Worm (Caenorhabditis elegans) whole organism, L4 larva: Measurements from ENCODE around the gene rfk-1.

Experiments used
- D1046.2 ChIP-seq: fragments of 200-800 bp; sonication (Bioruptor generic); IDR thresholded peaks from 2 replicates; pipeline ENCODE4 v1.3.6; 2022; ENCODE audit warnings: missing genetic modification characterization, missing compliant biosample characterization
- F26F4.8 ChIP-seq: fragments of 200-800 bp; sonication (Bioruptor generic); conservative IDR thresholded peaks from 2 replicates; pipeline ENCODE4 v1.3.6; 2022; ENCODE audit warnings: missing genetic modification characterization, missing compliant biosample characterization
- F44E2.7 ChIP-seq: fragments of 200-800 bp; sonication (Bioruptor generic); IDR thresholded peaks from 2 replicates; pipeline ENCODE4 v2.1.2; 2022; ENCODE audit warnings: missing genetic modification characterization, missing compliant biosample characterization
- R02D3.7 ChIP-seq: fragments of 150-350 bp; sonication (generic microtip); optimal IDR thresholded peaks from 3 replicates; lab custom pipeline; 2014; ENCODE audit warnings: missing biosample characterization, missing genetic modification characterization
- T20F7.1 ChIP-seq: fragments of 200-800 bp; sonication (Bioruptor generic); optimal IDR thresholded peaks from 2 replicates; lab custom pipeline; 2018; ENCODE audit warnings: mild to moderate bottlenecking, missing genetic modification characterization, missing compliant biosample characterization
- T26A8.4 ChIP-seq: fragments of 200-800 bp; sonication (Bioruptor generic); IDR thresholded peaks from 2 replicates; pipeline ENCODE4 v1.3.6; 2022; ENCODE audit warnings: missing genetic modification characterization, missing compliant biosample characterization
- Y105C5A.15 ChIP-seq: fragments of 200-800 bp; sonication (Bioruptor generic); IDR thresholded peaks from 2 replicates; pipeline ENCODE4 v1.3.6; 2022; ENCODE audit warnings: missing genetic modification characterization, missing compliant biosample characterization
- Y48G9A.11 ChIP-seq: fragments of 200-800 bp; sonication (Bioruptor generic); IDR thresholded peaks from 2 replicates; pipeline ENCODE4 v1.3.6; 2022; ENCODE audit warnings: missing genetic modification reagents, missing genetic modification characterization, missing compliant biosample characterization
- aha-1 ChIP-seq: fragments of 150-350 bp; peaks from one replicate; lab custom pipeline; 2014; ENCODE audit warnings: missing biosample characterization, missing genetic modification characterization
- aly-2 ChIP-seq: sonication (generic microtip); optimal IDR thresholded peaks from 2 replicates; lab custom pipeline; 2018; ENCODE audit warnings: missing biosample characterization, missing genetic modification characterization
- arid-1 ChIP-seq: fragments of 200-800 bp; sonication (Bioruptor generic); conservative IDR thresholded peaks from 2 replicates; pipeline ENCODE4 v1.3.6; 2022; ENCODE audit warnings: missing genetic modification reagents, missing genetic modification characterization, missing compliant biosample characterization
- attf-4 ChIP-seq: sonication (generic microtip); optimal IDR thresholded peaks from 3 replicates; lab custom pipeline; 2017; ENCODE audit warnings: missing biosample characterization, missing genetic modification characterization
- ceh-44 ChIP-seq: fragments of 200-800 bp; sonication (Bioruptor generic); IDR thresholded peaks from 2 replicates; pipeline ENCODE4 v1.3.6; 2022; ENCODE audit warnings: missing genetic modification reagents, missing genetic modification characterization, missing compliant biosample characterization
- dmd-6 ChIP-seq: fragments of 200-800 bp; sonication (Bioruptor generic); IDR thresholded peaks from 2 replicates; pipeline ENCODE4 v1.3.6; 2022; ENCODE audit warnings: missing genetic modification reagents, missing genetic modification characterization, missing compliant biosample characterization
- dmd-8 ChIP-seq: fragments of 200-800 bp; sonication (Bioruptor generic); IDR thresholded peaks from 2 replicates; pipeline ENCODE4 v1.3.6; 2022; ENCODE audit warnings: missing genetic modification characterization, missing compliant biosample characterization
- dmd-9 ChIP-seq: fragments of 200-800 bp; sonication (Bioruptor generic); IDR thresholded peaks from 2 replicates; pipeline ENCODE4 v1.3.6; 2022; ENCODE audit warnings: missing genetic modification reagents, missing genetic modification characterization, missing compliant biosample characterization
- dve-1 ChIP-seq: sonication (generic microtip); optimal IDR thresholded peaks from 2 replicates; lab custom pipeline; 2017; ENCODE audit warnings: antibody characterized with exemption, mild to moderate bottlenecking, missing genetic modification characterization, missing compliant biosample characterization; ENCODE audit not compliant: insufficient read depth
- hlh-30 ChIP-seq: sonication (generic microtip); optimal IDR thresholded peaks from 2 replicates; lab custom pipeline; 2017; ENCODE audit warnings: antibody characterized with exemption, mild to moderate bottlenecking, missing genetic modification characterization, missing compliant biosample characterization; ENCODE audit not compliant: insufficient read depth
- lim-7 ChIP-seq: fragments of 200-800 bp; sonication (Bioruptor generic); IDR thresholded peaks from 2 replicates; pipeline ENCODE4 v1.3.6; 2022; ENCODE audit warnings: missing genetic modification characterization, missing compliant biosample characterization
- lin-1 ChIP-seq: fragments of 200-800 bp; sonication (Bioruptor generic); IDR thresholded peaks from 2 replicates; pipeline ENCODE4 v1.3.6; 2022; ENCODE audit warnings: missing genetic modification reagents, missing genetic modification characterization, missing compliant biosample characterization
- lin-15B ChIP-seq: fragments of 150-350 bp; sonication (generic microtip); optimal IDR thresholded peaks from 3 replicates; lab custom pipeline; 2014; ENCODE audit warnings: missing biosample characterization, missing genetic modification characterization
- lin-38 ChIP-seq: fragments of 200-800 bp; sonication (Bioruptor generic); IDR thresholded peaks from 2 replicates; pipeline ENCODE4 v1.3.6; 2022; ENCODE audit warnings: missing genetic modification reagents, missing genetic modification characterization, missing compliant biosample characterization
- lir-3 ChIP-seq: sonication (generic microtip); optimal IDR thresholded peaks from 2 replicates; lab custom pipeline; 2016; ENCODE audit warnings: mild to moderate bottlenecking, missing genetic modification characterization, missing compliant biosample characterization
- lsy-2 ChIP-seq, 2 experiments: fragments of 150-350 bp in 1 of 2; sonication (generic microtip) in 1 of 2; optimal IDR thresholded peaks; 2 replicates each; lab custom pipeline; 2014 to 2017; ENCODE audit warnings: missing biosample characterization in 2 of 2, missing genetic modification characterization in 2 of 2
- madf-5 ChIP-seq, 2 experiments: fragments of 200-800 bp; sonication (Bioruptor generic); IDR thresholded peaks; 2 replicates each; pipeline ENCODE4 v1.3.6; 2022; ENCODE audit warnings: missing compliant biosample characterization in 2 of 2, missing genetic modification characterization in 2 of 2
- nhr-111 ChIP-seq: fragments of 200-800 bp; sonication (Bioruptor generic); optimal IDR thresholded peaks from 2 replicates; lab custom pipeline; 2018; ENCODE audit warnings: mild to moderate bottlenecking, missing genetic modification characterization, missing compliant biosample characterization
- nhr-237 ChIP-seq: sonication (generic microtip); optimal IDR thresholded peaks from 2 replicates; lab custom pipeline; 2017; ENCODE audit warnings: missing biosample characterization, missing genetic modification characterization
- nhr-25 ChIP-seq: sonication (generic microtip); optimal IDR thresholded peaks from 2 replicates; lab custom pipeline; 2017; ENCODE audit warnings: missing genetic modification characterization, mild to moderate bottlenecking, missing compliant biosample characterization, antibody characterized with exemption, moderate library complexity, borderline replicate concordance; ENCODE audit not compliant: insufficient read depth
- nhr-28 ChIP-seq: fragments of 150-350 bp; optimal IDR thresholded peaks from 2 replicates; lab custom pipeline; 2014; ENCODE audit warnings: missing biosample characterization, missing genetic modification characterization
- nhr-41 ChIP-seq: fragments of 200-800 bp; sonication (Bioruptor generic); IDR thresholded peaks from 2 replicates; pipeline ENCODE4 v1.3.6; 2022; ENCODE audit warnings: missing genetic modification reagents, missing genetic modification characterization, missing compliant biosample characterization
- nhr-42 ChIP-seq: fragments of 200-800 bp; sonication (Bioruptor generic); IDR thresholded peaks from 2 replicates; pipeline ENCODE4 v1.3.6; 2022; ENCODE audit warnings: missing genetic modification characterization, missing compliant biosample characterization
- nhr-48 ChIP-seq: sonication (generic microtip); optimal IDR thresholded peaks from 2 replicates; lab custom pipeline; 2016; ENCODE audit warnings: mild to moderate bottlenecking, missing genetic modification characterization, missing compliant biosample characterization
- nhr-77 ChIP-seq: fragments of 150-350 bp; optimal IDR thresholded peaks from 2 replicates; lab custom pipeline; 2014; ENCODE audit warnings: missing biosample characterization, missing genetic modification characterization
- pha-4 ChIP-seq, 2 experiments: fragments of 150-350 bp in 1 of 2; fragments of 200-800 bp in 1 of 2; sonication (Bioruptor generic) in 1 of 2; IDR thresholded peaks in 1 of 2; optimal IDR thresholded peaks in 1 of 2; 2 replicates each; pipeline versions ENCODE4 v1.3.6 to Lab custom; 2014 to 2022; ENCODE audit warnings: missing genetic modification characterization in 2 of 2, missing genetic modification reagents in 2 of 2, missing biosample characterization in 1 of 2, missing compliant biosample characterization in 1 of 2
- php-3 ChIP-seq: fragments of 200-800 bp; sonication (Bioruptor generic); IDR thresholded peaks from 2 replicates; pipeline ENCODE4 v1.3.6; 2022; ENCODE audit warnings: missing genetic modification reagents, missing genetic modification characterization, missing compliant biosample characterization
- saeg-2 ChIP-seq: fragments of 200-800 bp; sonication (Bioruptor generic); IDR thresholded peaks from 2 replicates; pipeline ENCODE4 v1.3.6; 2022; ENCODE audit warnings: missing genetic modification reagents, missing genetic modification characterization, missing compliant biosample characterization
- sdz-12 ChIP-seq: fragments of 200-800 bp; sonication (Bioruptor generic); optimal IDR thresholded peaks from 2 replicates; lab custom pipeline; 2018; ENCODE audit warnings: mild to moderate bottlenecking, missing genetic modification characterization, missing compliant biosample characterization
- snpc-1.2 ChIP-seq: fragments of 200-800 bp; sonication (Bioruptor generic); IDR thresholded peaks from 2 replicates; pipeline ENCODE4 v1.3.6; 2022; ENCODE audit warnings: missing genetic modification reagents, missing genetic modification characterization, missing compliant biosample characterization
- spr-1 ChIP-seq: sonication (generic microtip); optimal IDR thresholded peaks from 2 replicates; lab custom pipeline; 2016; ENCODE audit warnings: mild to moderate bottlenecking, missing genetic modification characterization, missing compliant biosample characterization
- unc-62 ChIP-seq, 3 experiments: fragments of 150-350 bp in 1 of 3; sonication (generic microtip); optimal IDR thresholded peaks in 2 of 3; peaks in 1 of 3; 1 replicate in 1 of 3; 2 replicates in 2 of 3; lab custom pipeline; 2014 to 2017; ENCODE audit warnings: missing biosample characterization in 3 of 3, missing genetic modification characterization in 3 of 3, missing genetic modification reagents in 3 of 3, missing genotype in 1 of 3
- zfp-2 ChIP-seq: sonication (generic microtip); optimal IDR thresholded peaks from 2 replicates; lab custom pipeline; 2016; ENCODE audit warnings: mild to moderate bottlenecking, missing genetic modification characterization, missing compliant biosample characterization
- zip-2 ChIP-seq: fragments of 150-350 bp; optimal IDR thresholded peaks from 2 replicates; lab custom pipeline; 2014; ENCODE audit warnings: missing biosample characterization, missing genetic modification characterization
- ztf-11 ChIP-seq: fragments of 150-350 bp; optimal IDR thresholded peaks from 2 replicates; lab custom pipeline; 2014; ENCODE audit warnings: missing biosample characterization, missing genetic modification characterization

rfk-1 gene

DNA sequence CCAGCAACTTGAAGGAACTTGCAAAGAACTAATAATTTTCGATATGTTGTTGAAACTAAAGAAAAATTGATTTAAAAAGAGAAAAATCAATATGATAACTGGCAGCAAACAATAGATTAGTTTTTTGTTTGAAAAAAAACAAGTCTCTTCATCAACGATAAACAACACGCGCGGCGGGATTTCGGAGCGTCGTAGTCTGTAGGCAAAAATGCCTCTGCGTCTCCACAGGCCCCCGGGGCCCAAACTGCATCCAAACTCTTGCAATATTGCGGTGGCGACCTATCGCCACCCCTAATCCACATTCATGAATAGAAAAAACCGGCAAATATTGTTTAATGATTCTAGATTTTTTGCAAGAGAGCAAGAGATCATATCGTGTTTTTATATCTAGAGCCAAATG lies 15.9 kb upstream of the rfk-1 start (continued):
- TF ChIP-seq aly-2 (tag; lab: Kevin White, UChicago), result no peak
- peak; percentile 94 for TF ChIP-seq T20F7.1
- no peak for TF ChIP-seq php-3 (GFP tag; lab: Robert Waterston, UW)
- TF ChIP-seq nhr-77 (tag; lab: Kevin White, UChicago), result no peak
- peak; percentile 24 for TF ChIP-seq hlh-30 (tag; lab: Kevin White, UChicago)
- TF ChIP-seq sdz-12 (GFP tag; lab: Kevin White, UChicago), result no peak
- peak; percentile 27 for TF ChIP-seq nhr-28 (tag; lab: Kevin White, UChicago)
- no peak for TF ChIP-seq Y105C5A.15 (GFP tag; lab: Robert Waterston, UW)
- no peak for TF ChIP-seq dmd-8 (GFP tag; lab: Robert Waterston, UW)
- no peak for TF ChIP-seq dmd-6
- no peak for TF ChIP-seq arid-1 (GFP tag; lab: Robert Waterston, UW)
- no peak for TF ChIP-seq dmd-9 (GFP tag; lab: Robert Waterston, UW)
- TF ChIP-seq nhr-42, result no peak
- TF ChIP-seq madf-5 (GFP tag; IDR thresholded peaks at IDR 0.05; lab: Robert Waterston, UW), result no peak
- TF ChIP-seq dve-1, result peak; percentile 47
- no peak for TF ChIP-seq snpc-1.2 (GFP tag; lab: Robert Waterston, UW)
- TF ChIP-seq nhr-237 (tag; lab: Kevin White, UChicago), result no peak
- no peak for TF ChIP-seq F44E2.7
- no peak for TF ChIP-seq lsy-2 (tag; optimal IDR thresholded peaks at IDR 0.05; lab: Kevin White, UChicago)
- TF ChIP-seq saeg-2, result no peak
- TF ChIP-seq D1046.2, result no peak
- no peak for TF ChIP-seq nhr-25
- no peak for TF ChIP-seq nhr-41 (GFP tag; lab: Robert Waterston, UW)
- no peak for TF ChIP-seq T26A8.4
- no peak for TF ChIP-seq spr-1 (tag; lab: Kevin White, UChicago)
- TF ChIP-seq zip-2 (tag; lab: Kevin White, UChicago), result no peak
- no peak for TF ChIP-seq nhr-48 (tag; lab: Kevin White, UChicago)
- TF ChIP-seq nhr-111, result no peak
- peak; percentile 82 for TF ChIP-seq aha-1 (tag; lab: Kevin White, UChicago)
- no peak for TF ChIP-seq lin-38 (GFP tag; lab: Robert Waterston, UW)
- TF ChIP-seq R02D3.7 (tag; lab: Kevin White, UChicago), result no peak
- no peak for TF ChIP-seq attf-4 (tag; lab: Kevin White, UChicago)
- no peak for TF ChIP-seq F26F4.8 (GFP tag; lab: Robert Waterston, UW)
- TF ChIP-seq lir-3 (tag; lab: Kevin White, UChicago), result no peak
- no peak for TF ChIP-seq ceh-44 (GFP tag; lab: Robert Waterston, UW)
- no peak for TF ChIP-seq ztf-11 (tag; lab: Kevin White, UChicago)

DNA sequence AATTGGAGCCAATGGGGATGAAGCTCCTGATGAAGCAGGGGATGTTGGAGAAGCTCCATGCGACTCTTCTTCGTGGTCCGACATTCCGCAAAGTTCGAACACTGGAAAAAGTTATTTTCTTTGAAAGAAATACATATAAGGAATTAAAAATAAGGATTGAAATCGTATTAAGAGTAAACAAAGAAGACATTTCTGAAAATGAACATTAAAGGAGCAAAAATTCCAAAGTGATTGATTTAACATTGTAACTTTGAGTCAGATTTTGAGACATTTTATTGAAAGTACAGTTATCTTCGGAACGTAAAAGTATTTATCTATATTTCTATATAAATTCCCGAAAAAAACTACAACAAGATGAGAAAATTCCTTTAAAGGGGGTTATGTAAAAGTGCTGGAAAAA lies 15.3 kb upstream of the rfk-1 start, which contains the start of gene F13B12.1:
TSS of gene F13B12.1 (minus strand) at position 101 of the 400 bp plus-strand sequence.
- TF ChIP-seq Y48G9A.11 (peak; percentile 17; the same call in 1 of the 2 replicates), lim-7 (GFP tag; lab: Robert Waterston, UW) (no peak), zfp-2 (tag; lab: Kevin White, UChicago) (no peak), lin-1 (no peak), lin-15B (tag; lab: Kevin White, UChicago) (no peak), zip-2 (tag; lab: Kevin White, UChicago) (no peak), nhr-237 (tag; lab: Kevin White, UChicago) (no peak), nhr-111 (no peak), snpc-1.2 (GFP tag; lab: Robert Waterston, UW) (no peak), R02D3.7 (tag; lab: Kevin White, UChicago) (no peak), pha-4 (GFP tag; IDR thresholded peaks at IDR 0.05; lab: Robert Waterston, UW) (no peak), pha-4 (tag; optimal IDR thresholded peaks at IDR 0.05; lab: Kevin White, UChicago) (no peak), unc-62 (GFP tag; optimal IDR thresholded peaks at IDR 0.05 in 1 of 2; lab: Kevin White, UChicago) (peak in 1 of 2 experiments; percentile 70), unc-62 (tag; optimal IDR thresholded peaks at IDR 0.05; lab: Kevin White, UChicago) (no peak)
